Worm (Caenorhabditis elegans): ENCODE measurements around the gene F56D6.8.

DNA sequence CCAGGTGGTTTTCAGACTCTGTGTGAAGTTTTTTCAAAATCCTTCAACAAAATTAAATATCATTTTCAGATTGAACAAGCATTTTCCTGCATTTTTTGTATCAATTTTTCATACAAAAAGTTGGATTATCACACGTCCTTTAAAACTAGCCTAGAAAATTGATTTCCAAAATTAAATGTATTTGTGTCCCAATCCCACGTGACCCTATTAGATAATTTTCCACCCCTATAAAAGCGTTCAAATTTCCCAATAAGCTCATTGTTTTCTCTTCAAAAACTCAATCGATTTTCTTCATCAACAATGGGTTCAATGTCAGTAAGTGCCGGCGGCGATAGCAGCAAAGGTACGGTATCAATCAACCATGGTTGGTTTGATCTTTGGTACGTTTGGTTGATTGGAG lies 20.2 kb upstream of the F56D6.8 start, which contains the start of gene F56D6.19:
- TF ChIP-seq nhr-2 (tag; optimal IDR thresholded peaks at IDR 0.05) (no peak), snpc-4 (tag; optimal IDR thresholded peaks at IDR 0.05) (no peak)

Measured in whole organism, mixed stage, embryonic.